Fruit fly (Drosophila melanogaster) whole organism, pupa: ENCODE results near the gene Frq2.

ENCODE experiments used
- CG32121 ChIP-seq: fragments of 200-800 bp; sonication (Bioruptor generic); IDR thresholded peaks from 2 replicates; pipeline ENCODE4 v1.3.6; 2022; ENCODE audit warnings: missing biosample characterization, missing genetic modification characterization
- CG8301 ChIP-seq: fragments of 200-800 bp; sonication (Bioruptor generic); optimal IDR thresholded peaks from 2 replicates; lab custom pipeline; 2018; ENCODE audit warnings: missing biosample characterization, mild to moderate bottlenecking, missing genetic modification characterization
- D1 ChIP-seq: fragments of 200-800 bp; sonication (Bioruptor generic); optimal IDR thresholded peaks from 2 replicates; lab custom pipeline; 2018; ENCODE audit warnings: missing biosample characterization, mild to moderate bottlenecking, missing genetic modification characterization, moderate library complexity
- Snoo ChIP-seq: fragments of 200-800 bp; sonication (Bioruptor generic); optimal IDR thresholded peaks from 3 replicates; lab custom pipeline; 2017; ENCODE audit warnings: missing biosample characterization, mild to moderate bottlenecking, missing genetic modification characterization, inconsistent platforms
- fd96Ca ChIP-seq: fragments of 200-800 bp; sonication (Bioruptor generic); IDR thresholded peaks from 3 replicates; pipeline ENCODE4 v1.3.6; 2022; ENCODE audit warnings: missing biosample characterization, missing genetic modification characterization

DNA sequence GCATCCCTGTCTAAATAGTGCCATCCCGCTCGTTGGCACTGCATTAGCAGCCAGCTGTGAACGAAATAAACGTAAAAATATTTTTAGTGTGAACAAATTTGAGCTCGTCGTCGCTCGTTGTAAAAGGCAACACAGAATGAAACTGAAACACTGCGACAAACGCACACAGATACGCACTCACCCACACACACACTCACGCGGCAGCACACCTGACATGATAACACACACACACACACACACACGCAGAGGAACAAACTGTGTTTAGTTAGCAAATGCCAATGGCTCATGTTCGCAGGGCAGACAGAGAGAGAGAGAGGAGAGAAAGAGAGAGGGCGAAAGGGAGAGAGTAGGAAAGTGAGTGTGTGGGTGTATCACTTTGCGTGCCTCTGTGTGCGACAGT, 18.4 kb upstream of the Frq2 start:
- no peak for TF ChIP-seq CG8301 (tag; lab: Kevin White, UChicago)
- TF ChIP-seq fd96Ca (GFP tag; lab: Robert Waterston, UW): no peak
- TF ChIP-seq D1: no peak
- no peak for TF ChIP-seq CG32121 (GFP tag; lab: Robert Waterston, UW)
- no peak for TF ChIP-seq Snoo (tag; lab: Kevin White, UChicago)
